Fruit fly (Drosophila melanogaster): Measurements from ENCODE around the gene Hakai.

Hakai gene

dm6 chr2L:19575626-19576298 is 6.5 kb downstream of the Hakai start (continued):
- TF ChIP-seq Gsc (GFP tag; IDR thresholded peaks at IDR 0.05) (no peak), Aef1 (GFP tag; IDR thresholded peaks at IDR 0.05) (peak; percentile 85), CG8359 (GFP tag; optimal IDR thresholded peaks at IDR 0.05; ENCODE audit: borderline replicate concordance) (peak; percentile 89), gsb-n (tag; optimal IDR thresholded peaks at IDR 0.05) (peak; percentile 96), CG4854 (GFP tag; optimal IDR thresholded peaks at IDR 0.05) (peak; percentile 93), CG14441 (GFP tag; IDR thresholded peaks at IDR 0.05) (peak; percentile 94), Lim3 (GFP tag; IDR thresholded peaks at IDR 0.05) (peak; percentile 74; the same call in 1 of the 2 replicates), sug (tag; optimal IDR thresholded peaks at IDR 0.05) (peak; percentile 89), dimm (GFP tag; IDR thresholded peaks at IDR 0.05) (peak; percentile 76), CG15514 (GFP tag; optimal IDR thresholded peaks at IDR 0.05) (peak; percentile 90), Dll (GFP tag; IDR thresholded peaks at IDR 0.05; ENCODE audit: partially characterized antibody) (no peak), exex (tag; optimal IDR thresholded peaks at IDR 0.05) (peak; percentile 67), CG11085 (GFP tag; IDR thresholded peaks at IDR 0.05) (peak; percentile 93), usp (GFP tag; optimal IDR thresholded peaks at IDR 0.05) (no peak), al (GFP tag; IDR thresholded peaks at IDR 0.05) (peak; percentile 95), CG7987 (GFP tag; optimal IDR thresholded peaks at IDR 0.05) (peak; percentile 74), chif (GFP tag; optimal IDR thresholded peaks at IDR 0.05) (peak; percentile 96 to 97), jumu (GFP tag; optimal IDR thresholded peaks at IDR 0.05) (peak; percentile 97), jing (GFP tag; optimal IDR thresholded peaks at IDR 0.05) (peak; percentile 96), Sox102F (GFP tag; optimal IDR thresholded peaks at IDR 0.05) (peak; percentile 97), E2f1 (GFP tag; IDR thresholded peaks at IDR 0.05) (peak; percentile 92), CG1602 (GFP tag; optimal IDR thresholded peaks at IDR 0.05) (peak; percentile 96), sd (tag; optimal IDR thresholded peaks at IDR 0.05) (peak; percentile 100), pita (GFP tag; optimal IDR thresholded peaks at IDR 0.05) (peak; percentile 62), CG3281 (GFP tag; optimal IDR thresholded peaks at IDR 0.05) (peak; percentile 97), CG14667 (GFP tag; IDR thresholded peaks at IDR 0.05) (peak; percentile 87), lbe (GFP tag; optimal IDR thresholded peaks at IDR 0.05) (peak; percentile 63), CG12391 (tag; optimal IDR thresholded peaks at IDR 0.05) (peak; percentile 97), HmgZ (tag; optimal IDR thresholded peaks at IDR 0.05) (peak; percentile 91), Mad (GFP tag; optimal IDR thresholded peaks at IDR 0.05) (peak; percentile 96), trem (tag; optimal IDR thresholded peaks at IDR 0.05) (peak; percentile 91), gfzf (GFP tag; optimal IDR thresholded peaks at IDR 0.05) (peak; percentile 35), MBD-R2 (GFP tag; IDR thresholded peaks at IDR 0.05) (peak; percentile 66), NK7.1 (GFP tag; optimal IDR thresholded peaks at IDR 0.05) (peak; percentile 96), seq (GFP tag; IDR thresholded peaks at IDR 0.05) (peak; percentile 95), pan (optimal IDR thresholded peaks at IDR 0.05) (no peak), pan (GFP tag; optimal IDR thresholded peaks at IDR 0.05 in 1 of 2, IDR thresholded peaks at IDR 0.05 in 1 of 2) (peak in 1 of 2 experiments; percentile 95), Adf1 (GFP tag; IDR thresholded peaks at IDR 0.05) (peak; percentile 59), unc-4 (GFP tag; IDR thresholded peaks at IDR 0.05; ENCODE audit: partially characterized antibody) (no peak), CG18476 (GFP tag; optimal IDR thresholded peaks at IDR 0.05) (peak; percentile 97), CG17328 (GFP tag; IDR thresholded peaks at IDR 0.05) (peak; percentile 85), zfh1 (GFP tag; IDR thresholded peaks at IDR 0.05) (peak; percentile 91), Hr3 (GFP tag; optimal IDR thresholded peaks at IDR 0.05) (peak; percentile 97), Eip74EF (GFP tag; optimal IDR thresholded peaks at IDR 0.05) (peak in 1 of 2 experiments; percentile 97), TFAM (GFP tag; optimal IDR thresholded peaks at IDR 0.05) (peak; percentile 76), schlank (tag; optimal IDR thresholded peaks at IDR 0.05) (peak; percentile 86), ase (GFP tag; IDR thresholded peaks at IDR 0.05) (peak; percentile 86), zf30C (GFP tag; optimal IDR thresholded peaks at IDR 0.05) (no peak), BEAF-32 (GFP tag; optimal IDR thresholded peaks at IDR 0.05) (peak; percentile 26), CG13624 (GFP tag; optimal IDR thresholded peaks at IDR 0.05) (peak; percentile 98)

Data from whole organism, embryonic.